Worm (Caenorhabditis elegans) whole organism, L2 larva: Measurements from ENCODE around the gene lin-7.

ENCODE experiments used
- C34F6.9 ChIP-seq: fragments of 150-350 bp; optimal IDR thresholded peaks from 2 replicates; lab custom pipeline; 2014; ENCODE audit warnings: missing biosample characterization, missing genetic modification characterization
- F13H6.1 ChIP-seq: sonication (generic microtip); optimal IDR thresholded peaks from 2 replicates; lab custom pipeline; 2016; ENCODE audit warnings: missing genetic modification characterization, missing compliant biosample characterization
- R02D3.7 ChIP-seq: fragments of 150-350 bp; optimal IDR thresholded peaks from 2 replicates; lab custom pipeline; 2014; ENCODE audit warnings: missing biosample characterization, missing genetic modification characterization
- Y55F3AM.14 ChIP-seq: fragments of 200-800 bp; sonication (Bioruptor generic); optimal IDR thresholded peaks from 2 replicates; lab custom pipeline; 2018; ENCODE audit warnings: mild to moderate bottlenecking, missing genetic modification characterization, missing compliant biosample characterization
- ZK546.5 ChIP-seq: sonication (generic microtip); optimal IDR thresholded peaks from 2 replicates; lab custom pipeline; 2017; ENCODE audit warnings: missing biosample characterization, missing genetic modification characterization
- alr-1 ChIP-seq: fragments of 150-350 bp; optimal IDR thresholded peaks from 2 replicates; lab custom pipeline; 2014; ENCODE audit warnings: missing biosample characterization, missing genetic modification characterization
- aly-2 ChIP-seq: fragments of 150-350 bp; optimal IDR thresholded peaks from 2 replicates; lab custom pipeline; 2014; ENCODE audit warnings: missing biosample characterization, missing genetic modification characterization
- ama-1 ChIP-seq: fragments of 150-350 bp; optimal IDR thresholded peaks from 2 replicates; lab custom pipeline; 2018; ENCODE audit warnings: inconsistent platforms
- blmp-1 ChIP-seq: sonication (generic microtip); optimal IDR thresholded peaks from 2 replicates; lab custom pipeline; 2017; ENCODE audit warnings: missing genetic modification characterization, mild to moderate bottlenecking, missing compliant biosample characterization, antibody characterized with exemption, moderate library complexity; ENCODE audit not compliant: insufficient read depth
- ceh-16 ChIP-seq: fragments of 150-350 bp; optimal IDR thresholded peaks from 2 replicates; lab custom pipeline; 2014; ENCODE audit warnings: missing biosample characterization, missing genetic modification characterization
- ceh-82 ChIP-seq: fragments of 150-350 bp; optimal IDR thresholded peaks from 2 replicates; lab custom pipeline; 2014; ENCODE audit warnings: missing biosample characterization, missing genetic modification characterization
- crh-2 ChIP-seq: sonication (generic microtip); optimal IDR thresholded peaks from 2 replicates; lab custom pipeline; 2017; ENCODE audit warnings: missing biosample characterization, missing genetic modification characterization
- dmd-4 ChIP-seq: sonication (generic microtip); optimal IDR thresholded peaks from 2 replicates; lab custom pipeline; 2017; ENCODE audit warnings: missing biosample characterization, missing genetic modification characterization
- egl-27 ChIP-seq: sonication (generic microtip); optimal IDR thresholded peaks from 3 replicates; lab custom pipeline; 2017; ENCODE audit warnings: missing biosample characterization, missing genetic modification reagents, missing genetic modification characterization
- elt-1 ChIP-seq: fragments of 150-350 bp; optimal IDR thresholded peaks from 2 replicates; lab custom pipeline; 2014; ENCODE audit warnings: missing biosample characterization, missing genetic modification characterization
- elt-3 ChIP-seq: sonication (generic microtip); optimal IDR thresholded peaks from 2 replicates; lab custom pipeline; 2017; ENCODE audit warnings: missing biosample characterization, missing genetic modification characterization
- fos-1 ChIP-seq: fragments of 150-350 bp; optimal IDR thresholded peaks from 2 replicates; lab custom pipeline; 2014; ENCODE audit warnings: missing biosample characterization, missing genetic modification characterization
- gmeb-1 ChIP-seq: fragments of 150-350 bp; optimal IDR thresholded peaks from 2 replicates; lab custom pipeline; 2014; ENCODE audit warnings: missing biosample characterization, missing genetic modification characterization
- lin-11 ChIP-seq: fragments of 150-350 bp; sonication (generic microtip); optimal IDR thresholded peaks from 2 replicates; lab custom pipeline; 2014; ENCODE audit warnings: missing biosample characterization, missing genetic modification characterization, inconsistent platforms, mixed read lengths
- lin-13 ChIP-seq: fragments of 150-350 bp; optimal IDR thresholded peaks from 2 replicates; lab custom pipeline; 2014; ENCODE audit warnings: missing biosample characterization, missing genetic modification reagents, missing genetic modification characterization
- lin-39 ChIP-seq: fragments of 150-350 bp; optimal IDR thresholded peaks from 2 replicates; lab custom pipeline; 2014; ENCODE audit warnings: missing biosample characterization, missing genetic modification reagents, missing genetic modification characterization
- lsy-2 ChIP-seq, 2 experiments: fragments of 150-350 bp in 1 of 2; sonication (generic microtip) in 1 of 2; optimal IDR thresholded peaks; 2 replicates each; lab custom pipeline; 2014 to 2017; ENCODE audit warnings: missing biosample characterization in 2 of 2, missing genetic modification characterization in 2 of 2
- mab-5 ChIP-seq: fragments of 150-350 bp; optimal IDR thresholded peaks from 2 replicates; lab custom pipeline; 2014; ENCODE audit warnings: missing biosample characterization, missing genetic modification characterization
- mbf-1 ChIP-seq: sonication (generic microtip); optimal IDR thresholded peaks from 2 replicates; lab custom pipeline; 2017; ENCODE audit warnings: missing biosample characterization, missing genetic modification characterization
- mdl-1 ChIP-seq, 2 experiments: fragments of 150-350 bp in 1 of 2; sonication (generic microtip) in 1 of 2; optimal IDR thresholded peaks; 2 replicates each; lab custom pipeline; 2017; ENCODE audit warnings: missing biosample characterization in 2 of 2, missing genetic modification characterization in 2 of 2
- nhr-10 ChIP-seq: sonication (generic microtip); optimal IDR thresholded peaks from 2 replicates; lab custom pipeline; 2017; ENCODE audit warnings: missing biosample characterization, missing genetic modification characterization
- nhr-11 ChIP-seq: fragments of 150-350 bp; optimal IDR thresholded peaks from 2 replicates; lab custom pipeline; 2014; ENCODE audit warnings: missing biosample characterization, missing genetic modification characterization
- nhr-12 ChIP-seq: fragments of 150-350 bp; optimal IDR thresholded peaks from 2 replicates; lab custom pipeline; 2014; ENCODE audit warnings: missing biosample characterization, missing genetic modification characterization
- nhr-129 ChIP-seq: fragments of 150-350 bp; optimal IDR thresholded peaks from 2 replicates; lab custom pipeline; 2014; ENCODE audit warnings: missing biosample characterization, missing genetic modification characterization
- nhr-21 ChIP-seq: fragments of 150-350 bp; optimal IDR thresholded peaks from 2 replicates; lab custom pipeline; 2014; ENCODE audit warnings: missing biosample characterization, missing genetic modification characterization
- nhr-23 ChIP-seq: fragments of 150-350 bp; optimal IDR thresholded peaks from 2 replicates; lab custom pipeline; 2014; ENCODE audit warnings: missing biosample characterization, missing genetic modification reagents, missing genetic modification characterization
- nhr-237 ChIP-seq: fragments of 150-350 bp; optimal IDR thresholded peaks from 2 replicates; lab custom pipeline; 2014; ENCODE audit warnings: missing biosample characterization, missing genetic modification characterization
- nhr-25 ChIP-seq: fragments of 150-350 bp; sonication (generic microtip); optimal IDR thresholded peaks from 3 replicates; lab custom pipeline; 2014; ENCODE audit warnings: missing biosample characterization, missing genetic modification characterization
- nhr-6 ChIP-seq: fragments of 150-350 bp; optimal IDR thresholded peaks from 2 replicates; lab custom pipeline; 2014; ENCODE audit warnings: missing biosample characterization, missing genetic modification characterization
- nhr-77 ChIP-seq: fragments of 150-350 bp; optimal IDR thresholded peaks from 2 replicates; lab custom pipeline; 2014; ENCODE audit warnings: missing biosample characterization, missing genetic modification characterization
- peb-1 ChIP-seq: fragments of 150-350 bp; optimal IDR thresholded peaks from 2 replicates; lab custom pipeline; 2014; ENCODE audit warnings: missing biosample characterization, missing genetic modification characterization
- sem-4 ChIP-seq: fragments of 150-350 bp; optimal IDR thresholded peaks from 2 replicates; lab custom pipeline; 2014; ENCODE audit warnings: missing biosample characterization, missing genetic modification reagents, missing genetic modification characterization
- skn-1 ChIP-seq: sonication (generic microtip); optimal IDR thresholded peaks from 2 replicates; lab custom pipeline; 2017; ENCODE audit warnings: missing biosample characterization, missing genetic modification characterization
- sma-3 ChIP-seq: sonication (generic microtip); optimal IDR thresholded peaks from 2 replicates; lab custom pipeline; 2016; ENCODE audit warnings: missing genetic modification reagents, missing genetic modification characterization, missing compliant biosample characterization
- sma-9 ChIP-seq, 2 experiments: fragments of 150-350 bp in 1 of 2; sonication (generic microtip) in 1 of 2; optimal IDR thresholded peaks; 2 replicates each; lab custom pipeline; 2014 to 2016; ENCODE audit warnings: missing genetic modification characterization in 2 of 2, mild to moderate bottlenecking in 1 of 2, missing biosample characterization in 1 of 2, missing compliant biosample characterization in 1 of 2, missing genetic modification reagents in 1 of 2, moderate library complexity in 1 of 2
- snpc-4 ChIP-seq: fragments of 150-350 bp; optimal IDR thresholded peaks from 2 replicates; lab custom pipeline; 2014; ENCODE audit warnings: missing biosample characterization, missing genetic modification characterization
- unc-39 ChIP-seq: fragments of 150-350 bp; optimal IDR thresholded peaks from 2 replicates; lab custom pipeline; 2014; ENCODE audit warnings: missing biosample characterization, missing genetic modification characterization
- unc-55 ChIP-seq: fragments of 150-350 bp; sonication (generic microtip); optimal IDR thresholded peaks from 3 replicates; lab custom pipeline; 2014; ENCODE audit warnings: missing biosample characterization, missing genetic modification reagents, missing genetic modification characterization
- unc-62 ChIP-seq: fragments of 150-350 bp; optimal IDR thresholded peaks from 2 replicates; lab custom pipeline; 2014; ENCODE audit warnings: missing biosample characterization, missing genetic modification reagents, missing genetic modification characterization
- zag-1 ChIP-seq: fragments of 150-350 bp; optimal IDR thresholded peaks from 2 replicates; lab custom pipeline; 2014; ENCODE audit warnings: missing biosample characterization, missing genetic modification characterization
- ztf-1 ChIP-seq: fragments of 200-800 bp; sonication (Bioruptor generic); conservative IDR thresholded peaks from 2 replicates; pipeline ENCODE4 v1.3.6; 2022; ENCODE audit warnings: missing genetic modification characterization, missing compliant biosample characterization
- ztf-11 ChIP-seq: sonication (generic microtip); optimal IDR thresholded peaks from 2 replicates; lab custom pipeline; 2017; ENCODE audit warnings: missing biosample characterization, missing genetic modification characterization
- ztf-4 ChIP-seq: fragments of 150-350 bp; optimal IDR thresholded peaks from 2 replicates; lab custom pipeline; 2014; ENCODE audit warnings: missing biosample characterization, missing genetic modification characterization

The lin-7 gene

DNA sequence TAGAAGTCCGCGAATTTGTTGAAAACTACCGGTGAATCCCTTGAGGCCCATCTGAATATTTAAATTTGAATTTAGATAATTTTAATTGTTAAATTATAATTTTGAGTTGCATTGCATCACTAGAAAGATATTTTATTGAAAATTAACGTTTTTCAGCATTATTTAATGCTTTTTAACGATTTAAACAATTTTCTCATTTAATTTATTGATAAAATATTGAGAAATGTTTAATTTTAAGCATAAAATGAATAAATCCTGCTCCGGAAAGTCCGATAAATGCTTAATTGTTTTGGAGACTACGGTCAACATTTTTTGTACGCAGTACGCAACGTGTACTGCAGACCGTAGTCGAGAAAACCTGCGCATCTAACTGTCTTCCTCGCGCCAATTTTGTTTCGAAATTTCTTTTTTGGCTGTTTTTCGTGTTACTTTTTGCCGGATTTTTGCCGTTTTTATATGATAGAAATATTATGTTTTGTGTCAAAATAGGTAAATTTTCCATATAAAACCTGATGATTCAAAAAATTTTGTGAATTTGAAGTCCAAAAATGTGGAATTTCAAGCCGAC is at the start of gene lin-7, which contains the start of the genes Y54G11A.17 and elof-1:
Gene lin-7 (minus strand): TSS at position 51 of the 568 bp plus-strand sequence.
Gene Y54G11A.17 (minus strand): TSS at position 51 of the 568 bp plus-strand sequence.
Gene elof-1 (plus strand): TSS at position 383 of the 568 bp plus-strand sequence.
- TF ChIP-seq skn-1 (tag; lab: Kevin White, UChicago) (peak; percentile 3), sma-3 (peak; percentile 83), crh-2 (tag; lab: Kevin White, UChicago) (peak; percentile 91), sem-4 (peak; percentile 54), ama-1 (lab: Kevin White, UChicago) (peak; percentile 89), nhr-21 (tag; lab: Kevin White, UChicago) (peak; percentile 78), nhr-77 (tag; lab: Kevin White, UChicago) (peak; percentile 49), fos-1 (tag; lab: Kevin White, UChicago) (peak; percentile 76), snpc-4 (tag; lab: Kevin White, UChicago) (peak; percentile 86), unc-39 (tag; lab: Kevin White, UChicago) (no peak), Y55F3AM.14 (GFP tag; lab: Kevin White, UChicago) (peak; percentile 2), alr-1 (tag; lab: Kevin White, UChicago) (no peak), ZK546.5 (tag; lab: Kevin White, UChicago) (peak; percentile 94), peb-1 (tag; lab: Kevin White, UChicago) (no peak), C34F6.9 (tag; lab: Kevin White, UChicago) (peak; percentile 96), nhr-237 (tag; lab: Kevin White, UChicago) (no peak), zag-1 (tag; lab: Kevin White, UChicago) (peak; percentile 48), R02D3.7 (tag; lab: Kevin White, UChicago) (no peak), ceh-16 (tag; lab: Kevin White, UChicago) (no peak), lin-11 (peak; percentile 95), ceh-82 (tag; lab: Kevin White, UChicago) (peak; percentile 12), nhr-12 (tag; lab: Kevin White, UChicago) (no peak), nhr-11 (no peak), mab-5 (tag; lab: Kevin White, UChicago) (peak; percentile 36), mdl-1 (tag; optimal IDR thresholded peaks at IDR 0.05; lab: Kevin White, UChicago) (peak in 1 of 2 experiments; percentile 30), unc-62 (no peak), lin-39 (tag; lab: Kevin White, UChicago) (no peak), aly-2 (tag; lab: Kevin White, UChicago) (no peak), nhr-129 (peak; percentile 94), nhr-10 (tag; lab: Kevin White, UChicago) (no peak), elt-3 (tag; lab: Kevin White, UChicago) (no peak), egl-27 (tag; lab: Kevin White, UChicago) (peak; percentile 68), ztf-11 (tag; lab: Kevin White, UChicago) (no peak), F13H6.1 (tag; lab: Kevin White, UChicago) (peak; percentile 66), unc-55 (GFP tag; lab: Kevin White, UChicago) (peak; percentile 98), ztf-4 (tag; lab: Kevin White, UChicago) (peak; percentile 70), mbf-1 (tag; lab: Kevin White, UChicago) (no peak), sma-9 (GFP tag; optimal IDR thresholded peaks at IDR 0.05; lab: Kevin White, UChicago) (peak; percentile 64), sma-9 (tag; optimal IDR thresholded peaks at IDR 0.05; lab: Kevin White, UChicago) (no peak), lin-13 (GFP tag; lab: Kevin White, UChicago) (peak; percentile 87), lsy-2 (tag; optimal IDR thresholded peaks at IDR 0.05; lab: Kevin White, UChicago) (peak; percentile 99 to 100), elt-1 (tag; lab: Kevin White, UChicago) (no peak), gmeb-1 (peak; percentile 80), nhr-25 (tag; lab: Kevin White, UChicago) (peak; percentile 70), nhr-6 (tag; lab: Kevin White, UChicago) (peak; percentile 61), ztf-1 (no peak), blmp-1 (tag; lab: Kevin White, UChicago) (peak; percentile 14), nhr-23 (tag; lab: Kevin White, UChicago) (no peak), dmd-4 (tag; lab: Kevin White, UChicago) (no peak)
